Worm (Caenorhabditis elegans): Measurements from ENCODE around the gene T28A11.19.

The T28A11.19 gene

DNA sequence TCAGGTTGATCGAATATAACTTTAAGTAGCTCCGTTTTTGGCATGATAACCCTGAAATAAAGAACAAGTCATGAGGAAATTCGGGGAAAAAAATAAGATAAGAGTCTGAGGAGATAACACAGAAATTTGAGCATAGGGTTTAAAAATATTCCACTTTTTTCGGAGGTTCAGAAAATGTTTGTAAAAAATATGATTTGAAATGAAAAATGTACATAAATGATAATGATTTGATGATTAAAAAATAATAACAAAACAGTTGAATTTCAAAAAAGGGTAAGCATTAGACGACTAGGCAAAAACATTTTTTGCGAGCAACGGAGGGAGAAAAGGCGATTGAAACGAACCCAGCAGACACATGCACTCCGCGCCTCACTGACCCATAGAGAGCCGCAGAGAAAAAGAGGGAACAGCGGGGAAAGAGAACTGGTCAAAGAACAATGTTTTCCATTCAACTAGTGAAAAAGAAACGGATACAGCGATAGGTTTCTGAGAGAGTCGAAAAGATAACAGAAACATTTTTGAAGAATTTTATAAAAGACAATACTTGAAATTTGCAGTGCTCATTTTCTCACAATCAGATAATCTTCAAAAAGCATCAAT, 42.9 kb upstream of the T28A11.19 start, which contains the start of gene arrd-18 (continued):
- TF ChIP-seq tbx-2 (tag; optimal IDR thresholded peaks at IDR 0.05) = peak; percentile 10

DNA sequence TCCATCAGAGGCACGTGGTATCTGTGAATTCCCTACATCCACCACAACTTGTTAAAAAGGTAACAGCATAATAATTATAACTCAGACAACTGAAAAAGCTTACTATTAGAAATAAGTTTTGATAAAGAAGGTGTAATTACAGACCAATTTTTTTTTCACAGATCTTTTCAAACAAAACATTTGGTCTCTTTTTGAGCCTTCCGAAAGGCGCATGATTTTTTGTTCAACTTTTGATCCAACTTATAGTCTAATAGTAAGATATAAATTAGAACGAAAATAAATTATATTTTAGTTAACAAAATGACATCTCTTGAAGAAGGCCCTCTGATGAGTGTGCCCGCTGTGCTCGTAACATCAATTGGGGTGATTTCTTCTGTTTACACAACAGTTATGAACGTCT, 38.9 kb upstream of the T28A11.19 start, which contains the start of gene srbc-3:
Gene srbc-3 (plus strand): TSS at position 301 of the 400 bp plus-strand sequence.
- TF ChIP-seq swsn-7 (tag; optimal IDR thresholded peaks at IDR 0.05) = no peak
- TF ChIP-seq nhr-85 (tag) = peak; percentile 2
- no peak for TF ChIP-seq lin-35 (GFP tag; optimal IDR thresholded peaks at IDR 0.05)
- TF ChIP-seq grh-1 (GFP tag; IDR thresholded peaks at IDR 0.05) = no peak
- no peak for TF ChIP-seq F16B12.6 (tag; optimal IDR thresholded peaks at IDR 0.05)

DNA sequence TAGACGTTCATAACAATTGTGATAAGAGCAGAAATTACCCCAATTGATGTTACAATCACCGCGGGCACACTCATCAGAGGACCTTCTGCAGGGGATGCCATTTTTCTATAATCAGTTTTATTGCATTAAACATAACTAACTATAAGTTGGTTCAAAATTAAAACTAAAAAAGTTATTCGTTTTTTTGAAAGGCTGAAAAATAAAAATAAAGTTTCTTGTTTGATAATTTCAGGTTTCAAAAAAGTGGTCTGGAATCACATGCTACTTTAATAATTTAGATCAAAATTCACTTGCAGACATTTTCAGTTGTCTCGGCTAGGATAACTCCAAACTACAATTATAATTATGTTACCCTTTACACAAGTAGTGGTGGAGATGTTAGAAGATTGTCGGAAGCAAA, 32.6 kb upstream of the T28A11.19 start, which contains the start of gene srbc-1:
Gene srbc-1 (minus strand): TSS at position 101 of the 400 bp plus-strand sequence.
- no peak for TF ChIP-seq mab-9 (GFP tag; IDR thresholded peaks at IDR 0.05)
- no peak for TF ChIP-seq nhr-19 (GFP tag; conservative IDR thresholded peaks at IDR 0.05)
- TF ChIP-seq nhr-77 (tag; optimal IDR thresholded peaks at IDR 0.05) = no peak
- no peak for TF ChIP-seq unc-30 (tag; optimal IDR thresholded peaks at IDR 0.05)
- TF ChIP-seq zip-4 (GFP tag; optimal IDR thresholded peaks at IDR 0.05) = no peak
- TF ChIP-seq ceh-88 (GFP tag; IDR thresholded peaks at IDR 0.05) = no peak
- TF ChIP-seq ceh-8 (GFP tag; optimal IDR thresholded peaks at IDR 0.05) = no peak

DNA sequence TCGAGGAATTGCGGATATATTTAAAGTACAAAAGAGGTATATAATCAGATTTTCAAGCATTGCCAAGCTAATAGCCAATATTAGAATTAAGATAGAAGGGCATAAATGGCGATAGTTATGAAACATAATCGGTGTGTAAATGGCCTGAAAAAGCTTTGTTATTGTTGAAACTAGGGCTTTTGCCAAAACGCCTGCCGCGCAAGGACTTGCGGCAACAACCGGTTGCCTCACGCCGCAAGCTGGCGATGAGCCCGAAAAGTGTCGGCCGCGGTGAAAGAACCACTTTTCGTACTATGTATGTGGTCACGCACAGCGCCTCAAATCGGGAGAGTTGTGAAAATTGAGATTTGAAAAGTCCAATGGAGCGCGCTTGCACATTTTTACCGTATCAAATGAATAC, 30.1 kb upstream of the T28A11.19 start:
- TF ChIP-seq sox-4 (tag; optimal IDR thresholded peaks at IDR 0.05) (no peak), ceh-90 (tag; optimal IDR thresholded peaks at IDR 0.05) (no peak), nhr-12 (tag; optimal IDR thresholded peaks at IDR 0.05) (no peak), unc-130 (tag; optimal IDR thresholded peaks at IDR 0.05) (no peak), aha-1 (tag; optimal IDR thresholded peaks at IDR 0.05) (no peak), lsy-2 (tag; optimal IDR thresholded peaks at IDR 0.05) (no peak)

DNA sequence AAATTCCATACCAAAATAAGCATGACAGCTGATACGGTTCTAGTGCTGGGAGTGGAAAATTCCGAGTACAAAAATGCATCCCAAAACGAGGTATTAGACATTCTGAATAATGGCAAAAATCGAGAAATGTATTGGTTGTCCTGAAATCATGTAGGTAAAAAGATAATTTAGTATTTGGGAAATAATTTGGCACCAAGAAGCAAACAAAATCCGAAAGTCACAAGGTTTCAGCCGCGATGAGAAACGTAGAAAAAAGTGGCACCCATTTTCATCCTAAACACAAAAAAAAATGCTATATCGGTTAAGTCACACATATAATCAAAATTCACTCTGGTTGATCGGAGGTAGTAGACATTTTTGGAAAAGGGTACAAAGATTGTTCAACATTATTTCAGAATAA, 28.4 kb upstream of the T28A11.19 start, which contains the start of gene srx-122:
Gene srx-122 (minus strand): TSS at position 101 of the 400 bp plus-strand sequence.
- no peak for TF ChIP-seq pag-3 (tag; optimal IDR thresholded peaks at IDR 0.05; ENCODE audit: borderline replicate concordance, insufficient read depth)

DNA sequence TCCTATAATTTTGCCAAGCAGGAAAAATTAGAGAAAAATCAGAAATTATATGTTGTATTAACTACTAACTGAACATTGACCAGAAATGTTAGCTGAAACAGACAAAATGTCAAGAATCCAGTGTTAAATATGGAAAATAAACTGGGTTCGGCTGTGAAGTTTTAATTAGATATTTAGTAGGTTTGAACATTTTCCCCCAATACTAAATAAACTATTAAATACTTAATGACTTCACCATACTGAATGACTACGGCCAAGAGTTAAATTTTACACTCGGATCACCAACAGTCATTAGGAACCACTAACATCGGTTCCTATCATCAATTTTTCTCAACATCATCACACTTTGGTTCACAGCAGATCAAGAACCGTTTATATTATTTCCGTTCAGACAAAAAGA, 26.1 kb upstream of the T28A11.19 start:
- TF ChIP-seq snu-23 (GFP tag; optimal IDR thresholded peaks at IDR 0.05) (no peak), ama-1 (optimal IDR thresholded peaks at IDR 0.05) (no peak), lin-14 (GFP tag; optimal IDR thresholded peaks at IDR 0.05) (no peak), nhr-237 (tag; optimal IDR thresholded peaks at IDR 0.05) (no peak)

DNA sequence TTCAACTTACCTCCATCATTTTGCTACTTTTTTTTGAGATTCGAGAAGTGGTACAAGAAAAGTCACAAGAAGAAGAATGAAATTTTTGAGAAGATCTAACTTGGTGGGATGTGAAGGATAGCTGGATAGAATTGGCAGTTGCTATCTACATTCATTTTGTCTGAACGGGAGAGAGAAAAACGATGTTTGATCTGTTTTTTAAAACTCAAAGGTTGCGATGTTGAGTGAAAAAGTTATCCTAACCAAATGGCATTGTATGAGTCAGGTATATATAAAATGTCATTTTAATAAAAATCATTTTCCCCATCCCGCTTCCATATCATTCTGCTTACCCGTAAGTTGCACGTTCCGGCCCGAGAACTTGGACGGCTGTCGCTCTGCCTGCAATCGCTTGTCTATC, 20.0 kb upstream of the T28A11.19 start, which contains the start of gene F35F10.6:
Gene F35F10.6 (minus strand): TSS at position 101 of the 400 bp plus-strand sequence.
- TF ChIP-seq nhr-19 (GFP tag; conservative IDR thresholded peaks at IDR 0.05) (no peak), nhr-11 (tag; optimal IDR thresholded peaks at IDR 0.05) (no peak), egl-27 (tag; optimal IDR thresholded peaks at IDR 0.05) (no peak), grh-1 (GFP tag; IDR thresholded peaks at IDR 0.05) (no peak), nhr-71 (tag; optimal IDR thresholded peaks at IDR 0.05) (no peak), fkh-4 (tag; optimal IDR thresholded peaks at IDR 0.05; ENCODE audit: borderline replicate concordance) (no peak), nhr-20 (tag; optimal IDR thresholded peaks at IDR 0.05) (no peak), tbx-2 (tag; optimal IDR thresholded peaks at IDR 0.05) (no peak)
